Worm (Caenorhabditis elegans) whole organism, L3 larva: ENCODE measurements around the gene nep-5.

Experiments used
- R02D3.7 ChIP-seq: fragments of 150-350 bp; optimal IDR thresholded peaks from 2 replicates; lab custom pipeline; 2014; ENCODE audit warnings: missing biosample characterization, missing genetic modification characterization
- ZK546.5 ChIP-seq: sonication (generic microtip); optimal IDR thresholded peaks from 2 replicates; lab custom pipeline; 2017; ENCODE audit warnings: missing biosample characterization, missing genetic modification characterization
- aly-2 ChIP-seq: fragments of 150-350 bp; optimal IDR thresholded peaks from 2 replicates; lab custom pipeline; 2014; ENCODE audit warnings: missing biosample characterization, missing genetic modification characterization
- ama-1 ChIP-seq: fragments of 150-350 bp; optimal IDR thresholded peaks from 2 replicates; lab custom pipeline; 2018
- ceh-16 ChIP-seq: sonication (generic microtip); optimal IDR thresholded peaks from 2 replicates; lab custom pipeline; 2017; ENCODE audit warnings: missing biosample characterization, missing genetic modification characterization
- ceh-28 ChIP-seq: fragments of 150-350 bp; optimal IDR thresholded peaks from 2 replicates; lab custom pipeline; 2014; ENCODE audit warnings: missing biosample characterization, missing genetic modification reagents, missing genetic modification characterization
- ceh-82 ChIP-seq: fragments of 150-350 bp; optimal IDR thresholded peaks from 2 replicates; lab custom pipeline; 2014; ENCODE audit warnings: missing biosample characterization, missing genetic modification characterization
- ceh-9 ChIP-seq: sonication (generic microtip); optimal IDR thresholded peaks from 2 replicates; lab custom pipeline; 2018; ENCODE audit warnings: missing biosample characterization, missing genetic modification characterization
- daf-12 ChIP-seq: fragments of 150-350 bp; optimal IDR thresholded peaks from 2 replicates; lab custom pipeline; 2014; ENCODE audit warnings: missing biosample characterization, missing genetic modification reagents, missing genetic modification characterization
- egl-5 ChIP-seq: fragments of 150-350 bp; optimal IDR thresholded peaks from 2 replicates; lab custom pipeline; 2017; ENCODE audit warnings: missing biosample characterization, missing genetic modification reagents, missing genetic modification characterization, inconsistent platforms
- elt-1 ChIP-seq: fragments of 150-350 bp; optimal IDR thresholded peaks from 2 replicates; lab custom pipeline; 2014; ENCODE audit warnings: missing biosample characterization, missing genetic modification characterization
- elt-2 ChIP-seq: sonication (generic microtip); optimal IDR thresholded peaks from 2 replicates; lab custom pipeline; 2016; ENCODE audit warnings: missing genetic modification reagents, mild to moderate bottlenecking, missing genetic modification characterization, missing compliant biosample characterization
- elt-3 ChIP-seq, 3 experiments: fragments of 150-350 bp in 1 of 3; sonication (generic microtip) in 2 of 3; optimal IDR thresholded peaks; 2 replicates in 2 of 3; 4 replicates in 1 of 3; lab custom pipeline; 2014 to 2017; ENCODE audit warnings: missing biosample characterization in 3 of 3, missing genetic modification characterization in 3 of 3
- eor-1 ChIP-seq, 2 experiments: fragments of 150-350 bp; optimal IDR thresholded peaks; 2 replicates each; lab custom pipeline; 2014 to 2018; ENCODE audit warnings: missing biosample characterization in 2 of 2, missing genetic modification characterization in 2 of 2
- fkh-10 ChIP-seq: sonication (generic microtip); optimal IDR thresholded peaks from 2 replicates; lab custom pipeline; 2017; ENCODE audit warnings: missing biosample characterization, missing genetic modification reagents, missing genetic modification characterization
- fos-1 ChIP-seq: fragments of 150-350 bp; optimal IDR thresholded peaks from 2 replicates; lab custom pipeline; 2014; ENCODE audit warnings: missing biosample characterization, missing genetic modification characterization
- hmg-11 ChIP-seq: sonication (generic microtip); optimal IDR thresholded peaks from 2 replicates; lab custom pipeline; 2016; ENCODE audit warnings: missing genetic modification characterization, missing compliant biosample characterization
- jun-1 ChIP-seq: fragments of 150-350 bp; optimal IDR thresholded peaks from 2 replicates; lab custom pipeline; 2014; ENCODE audit warnings: missing biosample characterization, missing genetic modification reagents, missing genetic modification characterization
- lin-15B ChIP-seq: fragments of 150-350 bp; optimal IDR thresholded peaks from 2 replicates; lab custom pipeline; 2014; ENCODE audit warnings: missing biosample characterization, missing genetic modification characterization
- lin-39 ChIP-seq: fragments of 150-350 bp; optimal IDR thresholded peaks from 2 replicates; lab custom pipeline; 2018; ENCODE audit warnings: missing biosample characterization, missing genetic modification reagents, missing genetic modification characterization
- lsy-12 ChIP-seq: sonication (generic microtip); optimal IDR thresholded peaks from 2 replicates; lab custom pipeline; 2016; ENCODE audit warnings: mild to moderate bottlenecking, missing genetic modification characterization, missing compliant biosample characterization
- mdl-1 ChIP-seq: fragments of 150-350 bp; optimal IDR thresholded peaks from 2 replicates; lab custom pipeline; 2014; ENCODE audit warnings: missing biosample characterization, missing genetic modification characterization
- nfya-1 ChIP-seq: sonication (generic microtip); optimal IDR thresholded peaks from 2 replicates; lab custom pipeline; 2017; ENCODE audit warnings: missing genetic modification characterization, mild to moderate bottlenecking, missing compliant biosample characterization, antibody characterized with exemption, moderate library complexity; ENCODE audit not compliant: insufficient read depth
- nhr-12 ChIP-seq: fragments of 150-350 bp; optimal IDR thresholded peaks from 2 replicates; lab custom pipeline; 2014; ENCODE audit warnings: missing biosample characterization, missing genetic modification characterization
- nhr-23 ChIP-seq: fragments of 150-350 bp; optimal IDR thresholded peaks from 2 replicates; lab custom pipeline; 2014; ENCODE audit warnings: missing biosample characterization, missing genetic modification reagents, missing genetic modification characterization
- nhr-237 ChIP-seq: fragments of 150-350 bp; optimal IDR thresholded peaks from 2 replicates; lab custom pipeline; 2014; ENCODE audit warnings: missing biosample characterization, missing genetic modification characterization
- nhr-25 ChIP-seq: sonication (generic microtip); optimal IDR thresholded peaks from 2 replicates; lab custom pipeline; 2017; ENCODE audit warnings: missing biosample characterization, missing genetic modification characterization
- nhr-28 ChIP-seq: fragments of 150-350 bp; optimal IDR thresholded peaks from 2 replicates; lab custom pipeline; 2014; ENCODE audit warnings: missing biosample characterization, missing genetic modification characterization
- nhr-43 ChIP-seq: sonication (generic microtip); optimal IDR thresholded peaks from 2 replicates; lab custom pipeline; 2016; ENCODE audit warnings: mild to moderate bottlenecking, missing genetic modification characterization, missing compliant biosample characterization; ENCODE audit not compliant: poor library complexity, severe bottlenecking
- nhr-67 ChIP-seq: fragments of 150-350 bp; optimal IDR thresholded peaks from 2 replicates; lab custom pipeline; 2014; ENCODE audit warnings: missing biosample characterization, missing genetic modification characterization
- nhr-76 ChIP-seq: fragments of 150-350 bp; sonication (generic microtip); optimal IDR thresholded peaks from 5 replicates; lab custom pipeline; 2014; ENCODE audit warnings: missing biosample characterization, missing genetic modification characterization
- nhr-77 ChIP-seq: fragments of 150-350 bp; optimal IDR thresholded peaks from 2 replicates; lab custom pipeline; 2014; ENCODE audit warnings: missing biosample characterization, missing genetic modification characterization
- pqm-1 ChIP-seq: fragments of 150-350 bp; optimal IDR thresholded peaks from 2 replicates; lab custom pipeline; 2017; ENCODE audit warnings: missing biosample characterization, missing genetic modification characterization, inconsistent platforms
- sea-2 ChIP-seq: fragments of 150-350 bp; sonication (generic microtip); optimal IDR thresholded peaks from 4 replicates; lab custom pipeline; 2014; ENCODE audit warnings: missing biosample characterization, missing genetic modification reagents, missing genetic modification characterization
- skn-1 ChIP-seq: fragments of 150-350 bp; optimal IDR thresholded peaks from 2 replicates; lab custom pipeline; 2014; ENCODE audit warnings: missing biosample characterization, missing genetic modification characterization
- unc-39 ChIP-seq: sonication (generic microtip); optimal IDR thresholded peaks from 4 replicates; lab custom pipeline; 2017; ENCODE audit warnings: missing biosample characterization, missing genetic modification characterization
- zag-1 ChIP-seq: fragments of 150-350 bp; optimal IDR thresholded peaks from 2 replicates; lab custom pipeline; 2014; ENCODE audit warnings: missing biosample characterization, missing genetic modification characterization
- ztf-11 ChIP-seq: fragments of 150-350 bp; optimal IDR thresholded peaks from 2 replicates; lab custom pipeline; 2014; ENCODE audit warnings: missing biosample characterization, missing genetic modification characterization
- ztf-4 ChIP-seq: fragments of 150-350 bp; optimal IDR thresholded peaks from 2 replicates; lab custom pipeline; 2014; ENCODE audit warnings: missing biosample characterization, missing genetic modification characterization

The nep-5 gene

ce11 chrII:5473946-5474423 lies 14.0 kb upstream of the nep-5 start, which contains the start of gene mrps-16:
TSS of gene mrps-16 (plus strand) at chrII:5474373.
- TF ChIP-seq nhr-43: peak; percentile 22
- no peak for TF ChIP-seq nhr-237 (tag; lab: Kevin White, UChicago)
- peak; percentile 40 for TF ChIP-seq lin-15B (tag; lab: Kevin White, UChicago)
- no peak for TF ChIP-seq unc-39 (tag; lab: Kevin White, UChicago)
- TF ChIP-seq sea-2 (GFP tag; lab: Kevin White, UChicago): no peak
- TF ChIP-seq ceh-28 (tag; lab: Kevin White, UChicago): peak; percentile 22
- no peak for TF ChIP-seq ceh-16 (tag; lab: Kevin White, UChicago)
- no peak for TF ChIP-seq nhr-67
- TF ChIP-seq mdl-1: no peak
- TF ChIP-seq nhr-28: no peak
- no peak for TF ChIP-seq ama-1 (lab: Kevin White, UChicago)
- TF ChIP-seq aly-2: no peak
- no peak for TF ChIP-seq elt-1 (tag; lab: Kevin White, UChicago)
- no peak for TF ChIP-seq fkh-10 (GFP tag; lab: Kevin White, UChicago)
- no peak for TF ChIP-seq ztf-11
- no peak for TF ChIP-seq lsy-12 (tag; lab: Kevin White, UChicago)
- TF ChIP-seq nhr-12 (tag; lab: Kevin White, UChicago): no peak
- peak; percentile 44 for TF ChIP-seq nhr-25
- TF ChIP-seq lin-39 (tag; lab: Kevin White, UChicago): peak; percentile 17
- TF ChIP-seq egl-5 (tag; lab: Kevin White, UChicago): peak; percentile 8
- TF ChIP-seq nhr-77 (tag; lab: Kevin White, UChicago): no peak
- TF ChIP-seq R02D3.7 (tag; lab: Kevin White, UChicago): peak; percentile 26
- no peak for TF ChIP-seq ZK546.5
- no peak for TF ChIP-seq fos-1 (tag; lab: Kevin White, UChicago)
- TF ChIP-seq pqm-1 (tag; lab: Kevin White, UChicago): no peak
- no peak for TF ChIP-seq nhr-23
- TF ChIP-seq skn-1 (tag; lab: Kevin White, UChicago): no peak
- no peak for TF ChIP-seq zag-1
- TF ChIP-seq ceh-82 (tag; lab: Kevin White, UChicago): no peak
- no peak for TF ChIP-seq ztf-4
- no peak for TF ChIP-seq ceh-9 (tag; lab: Kevin White, UChicago)
- TF ChIP-seq nfya-1 (tag; lab: Kevin White, UChicago): peak; percentile 53
- TF ChIP-seq hmg-11 (tag; lab: Kevin White, UChicago): peak; percentile 77
- no peak for TF ChIP-seq daf-12 (tag; lab: Kevin White, UChicago)
- TF ChIP-seq, all 47 proteins: peak for 9

ce11 chrII:5474946-5475345 lies 13.0 kb upstream of the nep-5 start, which contains the start of gene ilcr-2:
TSS of gene ilcr-2 (plus strand) at chrII:5475246.
- no peak for TF ChIP-seq ama-1 (lab: Kevin White, UChicago)
- no peak for TF ChIP-seq ZK546.5
- no peak for TF ChIP-seq nhr-28
- no peak for TF ChIP-seq nhr-12 (tag; lab: Kevin White, UChicago)
- TF ChIP-seq egl-5 (tag; lab: Kevin White, UChicago): no peak
- no peak for TF ChIP-seq eor-1 (tag; optimal IDR thresholded peaks at IDR 0.05; lab: Kevin White, UChicago)
- TF ChIP-seq skn-1 (tag; lab: Kevin White, UChicago): no peak
- TF ChIP-seq nhr-76: no peak
- TF ChIP-seq fos-1 (tag; lab: Kevin White, UChicago): no peak
- no peak for TF ChIP-seq ztf-4
- TF ChIP-seq zag-1: no peak
- TF ChIP-seq, all 47 proteins: peak for 0

- TF ChIP-seq ceh-28 (tag; lab: Kevin White, UChicago) (no peak), nhr-12 (tag; lab: Kevin White, UChicago) (no peak), zag-1 (no peak), jun-1 (tag; lab: Kevin White, UChicago) (no peak), skn-1 (tag; lab: Kevin White, UChicago) (no peak), ceh-16 (tag; lab: Kevin White, UChicago) (no peak), sea-2 (GFP tag; lab: Kevin White, UChicago) (no peak), elt-2 (no peak), ama-1 (lab: Kevin White, UChicago) (no peak)
Observed at ce11 chrII:5478318-5478717, 9.6 kb upstream of the nep-5 start, which contains the start of gene F56D1.1. TSS of gene F56D1.1 (plus strand) at chrII:5478618.

ce11 chrII:5481982-5482381 lies 6.0 kb upstream of the nep-5 start, which contains the start of gene cal-8:
TSS of gene cal-8 (minus strand) at chrII:5482041.
- TF ChIP-seq ceh-9 (tag; lab: Kevin White, UChicago): no peak
- TF ChIP-seq nhr-12 (tag; lab: Kevin White, UChicago): no peak
- no peak for TF ChIP-seq elt-3 (tag; optimal IDR thresholded peaks at IDR 0.05; lab: Kevin White, UChicago)
- no peak for TF ChIP-seq elt-2
- TF ChIP-seq nhr-76: no peak
- TF ChIP-seq fkh-10 (GFP tag; lab: Kevin White, UChicago): no peak
- TF ChIP-seq nhr-28: no peak
- no peak for TF ChIP-seq hmg-11 (tag; lab: Kevin White, UChicago)
- TF ChIP-seq unc-39 (tag; lab: Kevin White, UChicago): no peak
- no peak for TF ChIP-seq nhr-67
- TF ChIP-seq R02D3.7 (tag; lab: Kevin White, UChicago): no peak
- TF ChIP-seq, all 47 proteins: peak for 0
